Worm (Caenorhabditis elegans) whole organism, L2 larva: ENCODE measurements around the gene nhr-255.

Source experiments
- C34F6.9 ChIP-seq: fragments of 150-350 bp; optimal IDR thresholded peaks from 2 replicates; lab custom pipeline; 2014; ENCODE audit warnings: missing biosample characterization, missing genetic modification characterization
- F13H6.1 ChIP-seq: sonication (generic microtip); optimal IDR thresholded peaks from 2 replicates; lab custom pipeline; 2016; ENCODE audit warnings: missing genetic modification characterization, missing compliant biosample characterization
- R02D3.7 ChIP-seq: fragments of 150-350 bp; optimal IDR thresholded peaks from 2 replicates; lab custom pipeline; 2014; ENCODE audit warnings: missing biosample characterization, missing genetic modification characterization
- Y55F3AM.14 ChIP-seq: fragments of 200-800 bp; sonication (Bioruptor generic); optimal IDR thresholded peaks from 2 replicates; lab custom pipeline; 2018; ENCODE audit warnings: mild to moderate bottlenecking, missing genetic modification characterization, missing compliant biosample characterization
- ZK546.5 ChIP-seq: sonication (generic microtip); optimal IDR thresholded peaks from 2 replicates; lab custom pipeline; 2017; ENCODE audit warnings: missing biosample characterization, missing genetic modification characterization
- aly-2 ChIP-seq: fragments of 150-350 bp; optimal IDR thresholded peaks from 2 replicates; lab custom pipeline; 2014; ENCODE audit warnings: missing biosample characterization, missing genetic modification characterization
- ama-1 ChIP-seq: fragments of 150-350 bp; optimal IDR thresholded peaks from 2 replicates; lab custom pipeline; 2018; ENCODE audit warnings: inconsistent platforms
- blmp-1 ChIP-seq: sonication (generic microtip); optimal IDR thresholded peaks from 2 replicates; lab custom pipeline; 2017; ENCODE audit warnings: missing genetic modification characterization, mild to moderate bottlenecking, missing compliant biosample characterization, antibody characterized with exemption, moderate library complexity; ENCODE audit not compliant: insufficient read depth
- ceh-16 ChIP-seq: fragments of 150-350 bp; optimal IDR thresholded peaks from 2 replicates; lab custom pipeline; 2014; ENCODE audit warnings: missing biosample characterization, missing genetic modification characterization
- crh-2 ChIP-seq: sonication (generic microtip); optimal IDR thresholded peaks from 2 replicates; lab custom pipeline; 2017; ENCODE audit warnings: missing biosample characterization, missing genetic modification characterization
- dmd-4 ChIP-seq: sonication (generic microtip); optimal IDR thresholded peaks from 2 replicates; lab custom pipeline; 2017; ENCODE audit warnings: missing biosample characterization, missing genetic modification characterization
- egl-27 ChIP-seq: sonication (generic microtip); optimal IDR thresholded peaks from 3 replicates; lab custom pipeline; 2017; ENCODE audit warnings: missing biosample characterization, missing genetic modification reagents, missing genetic modification characterization
- elt-1 ChIP-seq: fragments of 150-350 bp; optimal IDR thresholded peaks from 2 replicates; lab custom pipeline; 2014; ENCODE audit warnings: missing biosample characterization, missing genetic modification characterization
- elt-3 ChIP-seq: sonication (generic microtip); optimal IDR thresholded peaks from 2 replicates; lab custom pipeline; 2017; ENCODE audit warnings: missing biosample characterization, missing genetic modification characterization
- fos-1 ChIP-seq: fragments of 150-350 bp; optimal IDR thresholded peaks from 2 replicates; lab custom pipeline; 2014; ENCODE audit warnings: missing biosample characterization, missing genetic modification characterization
- gmeb-1 ChIP-seq: fragments of 150-350 bp; optimal IDR thresholded peaks from 2 replicates; lab custom pipeline; 2014; ENCODE audit warnings: missing biosample characterization, missing genetic modification characterization
- lin-11 ChIP-seq: fragments of 150-350 bp; sonication (generic microtip); optimal IDR thresholded peaks from 2 replicates; lab custom pipeline; 2014; ENCODE audit warnings: missing biosample characterization, missing genetic modification characterization, inconsistent platforms, mixed read lengths
- lin-39 ChIP-seq: fragments of 150-350 bp; optimal IDR thresholded peaks from 2 replicates; lab custom pipeline; 2014; ENCODE audit warnings: missing biosample characterization, missing genetic modification reagents, missing genetic modification characterization
- lsy-2 ChIP-seq, 2 experiments: fragments of 150-350 bp in 1 of 2; sonication (generic microtip) in 1 of 2; optimal IDR thresholded peaks; 2 replicates each; lab custom pipeline; 2014 to 2017; ENCODE audit warnings: missing biosample characterization in 2 of 2, missing genetic modification characterization in 2 of 2
- mab-5 ChIP-seq: fragments of 150-350 bp; optimal IDR thresholded peaks from 2 replicates; lab custom pipeline; 2014; ENCODE audit warnings: missing biosample characterization, missing genetic modification characterization
- mdl-1 ChIP-seq, 2 experiments: fragments of 150-350 bp in 1 of 2; sonication (generic microtip) in 1 of 2; optimal IDR thresholded peaks; 2 replicates each; lab custom pipeline; 2017; ENCODE audit warnings: missing biosample characterization in 2 of 2, missing genetic modification characterization in 2 of 2
- nhr-10 ChIP-seq: sonication (generic microtip); optimal IDR thresholded peaks from 2 replicates; lab custom pipeline; 2017; ENCODE audit warnings: missing biosample characterization, missing genetic modification characterization
- nhr-11 ChIP-seq: fragments of 150-350 bp; optimal IDR thresholded peaks from 2 replicates; lab custom pipeline; 2014; ENCODE audit warnings: missing biosample characterization, missing genetic modification characterization
- nhr-129 ChIP-seq: fragments of 150-350 bp; optimal IDR thresholded peaks from 2 replicates; lab custom pipeline; 2014; ENCODE audit warnings: missing biosample characterization, missing genetic modification characterization
- nhr-21 ChIP-seq: fragments of 150-350 bp; optimal IDR thresholded peaks from 2 replicates; lab custom pipeline; 2014; ENCODE audit warnings: missing biosample characterization, missing genetic modification characterization
- nhr-23 ChIP-seq: fragments of 150-350 bp; optimal IDR thresholded peaks from 2 replicates; lab custom pipeline; 2014; ENCODE audit warnings: missing biosample characterization, missing genetic modification reagents, missing genetic modification characterization
- nhr-237 ChIP-seq: fragments of 150-350 bp; optimal IDR thresholded peaks from 2 replicates; lab custom pipeline; 2014; ENCODE audit warnings: missing biosample characterization, missing genetic modification characterization
- nhr-25 ChIP-seq: fragments of 150-350 bp; sonication (generic microtip); optimal IDR thresholded peaks from 3 replicates; lab custom pipeline; 2014; ENCODE audit warnings: missing biosample characterization, missing genetic modification characterization
- nhr-6 ChIP-seq: fragments of 150-350 bp; optimal IDR thresholded peaks from 2 replicates; lab custom pipeline; 2014; ENCODE audit warnings: missing biosample characterization, missing genetic modification characterization
- peb-1 ChIP-seq: fragments of 150-350 bp; optimal IDR thresholded peaks from 2 replicates; lab custom pipeline; 2014; ENCODE audit warnings: missing biosample characterization, missing genetic modification characterization
- sem-4 ChIP-seq: fragments of 150-350 bp; optimal IDR thresholded peaks from 2 replicates; lab custom pipeline; 2014; ENCODE audit warnings: missing biosample characterization, missing genetic modification reagents, missing genetic modification characterization
- sma-3 ChIP-seq: sonication (generic microtip); optimal IDR thresholded peaks from 2 replicates; lab custom pipeline; 2016; ENCODE audit warnings: missing genetic modification reagents, missing genetic modification characterization, missing compliant biosample characterization
- sma-9 ChIP-seq, 2 experiments: fragments of 150-350 bp in 1 of 2; sonication (generic microtip) in 1 of 2; optimal IDR thresholded peaks; 2 replicates each; lab custom pipeline; 2014 to 2016; ENCODE audit warnings: missing genetic modification characterization in 2 of 2, mild to moderate bottlenecking in 1 of 2, missing biosample characterization in 1 of 2, missing compliant biosample characterization in 1 of 2, missing genetic modification reagents in 1 of 2, moderate library complexity in 1 of 2
- snpc-4 ChIP-seq: fragments of 150-350 bp; optimal IDR thresholded peaks from 2 replicates; lab custom pipeline; 2014; ENCODE audit warnings: missing biosample characterization, missing genetic modification characterization
- unc-39 ChIP-seq: fragments of 150-350 bp; optimal IDR thresholded peaks from 2 replicates; lab custom pipeline; 2014; ENCODE audit warnings: missing biosample characterization, missing genetic modification characterization
- unc-55 ChIP-seq: fragments of 150-350 bp; sonication (generic microtip); optimal IDR thresholded peaks from 3 replicates; lab custom pipeline; 2014; ENCODE audit warnings: missing biosample characterization, missing genetic modification reagents, missing genetic modification characterization
- unc-62 ChIP-seq: fragments of 150-350 bp; optimal IDR thresholded peaks from 2 replicates; lab custom pipeline; 2014; ENCODE audit warnings: missing biosample characterization, missing genetic modification reagents, missing genetic modification characterization
- zag-1 ChIP-seq: fragments of 150-350 bp; optimal IDR thresholded peaks from 2 replicates; lab custom pipeline; 2014; ENCODE audit warnings: missing biosample characterization, missing genetic modification characterization
- ztf-1 ChIP-seq: fragments of 200-800 bp; sonication (Bioruptor generic); conservative IDR thresholded peaks from 2 replicates; pipeline ENCODE4 v1.3.6; 2022; ENCODE audit warnings: missing genetic modification characterization, missing compliant biosample characterization
- ztf-11 ChIP-seq: sonication (generic microtip); optimal IDR thresholded peaks from 2 replicates; lab custom pipeline; 2017; ENCODE audit warnings: missing biosample characterization, missing genetic modification characterization
- ztf-4 ChIP-seq: fragments of 150-350 bp; optimal IDR thresholded peaks from 2 replicates; lab custom pipeline; 2014; ENCODE audit warnings: missing biosample characterization, missing genetic modification characterization

The nhr-255 gene

DNA sequence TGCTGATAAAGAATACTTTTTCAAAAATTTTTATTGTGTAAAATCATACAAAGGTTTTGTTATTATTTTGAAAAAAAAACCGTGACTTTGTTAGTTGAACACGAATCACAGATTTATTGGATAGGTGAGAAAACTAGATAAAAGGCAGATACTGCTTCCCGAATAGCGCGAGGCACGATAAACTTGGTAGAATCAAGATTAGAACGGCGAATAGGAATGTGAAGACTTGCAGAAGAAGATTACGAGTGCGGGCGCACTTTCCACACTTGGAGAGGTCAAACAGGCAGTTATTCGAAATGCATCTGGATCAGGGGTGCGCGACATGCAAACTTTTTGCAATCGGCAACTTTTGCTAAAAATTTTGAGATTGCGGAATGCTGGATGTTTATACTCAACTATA lies 29.2 kb upstream of the nhr-255 start:
- TF ChIP-seq unc-62 (GFP tag; lab: Kevin White, UChicago), result no peak
- TF ChIP-seq elt-1, result peak; percentile 78
- TF ChIP-seq ztf-4, result no peak
- TF ChIP-seq fos-1, result no peak
- TF ChIP-seq dmd-4, result no peak
- peak; percentile 61 for TF ChIP-seq sma-9 (GFP tag; optimal IDR thresholded peaks at IDR 0.05; lab: Kevin White, UChicago)
- no peak for TF ChIP-seq sma-9 (tag; optimal IDR thresholded peaks at IDR 0.05; lab: Kevin White, UChicago)
- TF ChIP-seq F13H6.1, result no peak
- TF ChIP-seq ztf-11 (tag; lab: Kevin White, UChicago), result no peak
- no peak for TF ChIP-seq elt-3
- TF ChIP-seq, all 48 proteins: peak for 2

DNA sequence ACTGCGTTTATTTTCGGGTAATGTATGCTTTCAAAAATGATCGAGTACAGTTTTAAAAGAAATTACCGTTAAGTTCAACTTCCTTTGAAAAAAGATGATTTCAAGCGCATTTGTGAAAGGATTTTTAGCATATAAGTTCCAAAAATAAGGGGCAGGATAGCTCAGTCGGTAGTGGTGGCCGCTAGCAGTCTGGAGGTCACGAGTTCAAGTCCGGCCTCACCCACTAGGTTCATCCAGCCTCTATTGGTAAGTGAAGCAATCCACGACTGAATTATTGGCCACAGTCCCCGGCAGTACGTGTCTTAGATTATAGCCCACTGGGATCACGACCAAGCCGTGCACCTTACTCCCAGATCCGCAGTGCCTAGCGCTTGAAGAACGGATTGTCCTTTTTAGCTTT lies 25.4 kb upstream of the nhr-255 start:
- TF ChIP-seq ZK546.5 (tag; lab: Kevin White, UChicago) (no peak), mdl-1 (tag; optimal IDR thresholded peaks at IDR 0.05; lab: Kevin White, UChicago) (no peak), crh-2 (tag; lab: Kevin White, UChicago) (no peak), lsy-2 (tag; optimal IDR thresholded peaks at IDR 0.05; lab: Kevin White, UChicago) (no peak), unc-39 (tag; lab: Kevin White, UChicago) (no peak), R02D3.7 (tag; lab: Kevin White, UChicago) (no peak), nhr-10 (tag; lab: Kevin White, UChicago) (no peak), elt-1 (no peak), blmp-1 (no peak), unc-62 (GFP tag; lab: Kevin White, UChicago) (no peak), aly-2 (tag; lab: Kevin White, UChicago) (no peak), ztf-1 (no peak), nhr-21 (no peak), egl-27 (tag; lab: Kevin White, UChicago) (no peak), peb-1 (tag; lab: Kevin White, UChicago) (no peak), ama-1 (lab: Kevin White, UChicago) (no peak)
- TF ChIP-seq, all 48 proteins: peak for 0

ce11 chrX:15718325-15718724 lies 24.1 kb upstream of the nhr-255 start, which contains the start of gene ZK662.6:
ZK662.6 (plus strand) TSS chrX:15718625.
- TF ChIP-seq F13H6.1, result no peak
- TF ChIP-seq unc-62 (GFP tag; lab: Kevin White, UChicago), result no peak
- TF ChIP-seq lin-39 (tag; lab: Kevin White, UChicago), result no peak
- no peak for TF ChIP-seq nhr-129
- TF ChIP-seq elt-1, result no peak
- TF ChIP-seq aly-2 (tag; lab: Kevin White, UChicago), result no peak
- no peak for TF ChIP-seq nhr-237
- TF ChIP-seq ztf-11 (tag; lab: Kevin White, UChicago), result no peak
- no peak for TF ChIP-seq sma-9 (GFP tag; optimal IDR thresholded peaks at IDR 0.05; lab: Kevin White, UChicago)
- no peak for TF ChIP-seq sma-9 (tag; optimal IDR thresholded peaks at IDR 0.05; lab: Kevin White, UChicago)

- TF ChIP-seq sem-4 (tag; lab: Kevin White, UChicago), result no peak
- no peak for TF ChIP-seq nhr-11 (tag; lab: Kevin White, UChicago)
- TF ChIP-seq nhr-237, result no peak
Observed at ce11 chrX:15721346-15721745, 21.1 kb upstream of the nhr-255 start, which contains the start of gene ZK662.5. ZK662.5 (plus strand) TSS chrX:15721646.

ce11 chrX:15724994-15725393 lies 17.4 kb upstream of the nhr-255 start:
- TF ChIP-seq R02D3.7 (tag; lab: Kevin White, UChicago), result no peak
- peak; percentile 43 for TF ChIP-seq crh-2 (tag; lab: Kevin White, UChicago)
- TF ChIP-seq nhr-23, result no peak
- no peak for TF ChIP-seq nhr-10 (tag; lab: Kevin White, UChicago)
- peak; percentile 75 for TF ChIP-seq sma-9 (GFP tag; optimal IDR thresholded peaks at IDR 0.05; lab: Kevin White, UChicago)
- no peak for TF ChIP-seq sma-9 (tag; optimal IDR thresholded peaks at IDR 0.05; lab: Kevin White, UChicago)
- TF ChIP-seq F13H6.1, result peak; percentile 66
- TF ChIP-seq zag-1, result no peak
- TF ChIP-seq nhr-21, result no peak
- peak; percentile 34 for TF ChIP-seq snpc-4
- no peak for TF ChIP-seq elt-1
- no peak for TF ChIP-seq mab-5
- no peak for TF ChIP-seq Y55F3AM.14 (GFP tag; lab: Kevin White, UChicago)
- no peak for TF ChIP-seq nhr-237
- TF ChIP-seq sma-3 (GFP tag; lab: Kevin White, UChicago), result peak; percentile 35
- TF ChIP-seq gmeb-1 (tag; lab: Kevin White, UChicago), result peak; percentile 63
- peak; percentile 37 for TF ChIP-seq lin-11 (tag; lab: Kevin White, UChicago)
- peak; percentile 66 for TF ChIP-seq nhr-129
- peak; percentile 70 for TF ChIP-seq C34F6.9 (tag; lab: Kevin White, UChicago)
- peak; percentile 40 for TF ChIP-seq ceh-16 (tag; lab: Kevin White, UChicago)
- TF ChIP-seq sem-4 (tag; lab: Kevin White, UChicago), result peak; percentile 41
- TF ChIP-seq mdl-1 (tag; optimal IDR thresholded peaks at IDR 0.05; lab: Kevin White, UChicago), result no peak
- TF ChIP-seq ztf-4, result no peak
- no peak for TF ChIP-seq egl-27 (tag; lab: Kevin White, UChicago)
- no peak for TF ChIP-seq lsy-2 (tag; optimal IDR thresholded peaks at IDR 0.05; lab: Kevin White, UChicago)
- no peak for TF ChIP-seq nhr-25 (tag; lab: Kevin White, UChicago)
- no peak for TF ChIP-seq dmd-4
- TF ChIP-seq unc-55 (GFP tag; lab: Kevin White, UChicago), result peak; percentile 57
- TF ChIP-seq fos-1, result peak; percentile 43
- TF ChIP-seq elt-3, result no peak
- no peak for TF ChIP-seq unc-62 (GFP tag; lab: Kevin White, UChicago)
- no peak for TF ChIP-seq unc-39 (tag; lab: Kevin White, UChicago)
- TF ChIP-seq blmp-1, result peak; percentile 67
- TF ChIP-seq nhr-6 (tag; lab: Kevin White, UChicago), result no peak
